Fruit fly (Drosophila melanogaster): Measurements from ENCODE around the gene CG42324.

Gene CG42324

dm6 chr3L:3518512-3519492 lies 46.6 kb downstream of the CG42324 start (continued):
- TF ChIP-seq CG6276 (GFP tag; optimal IDR thresholded peaks at IDR 0.05) (no peak), CG6854 (GFP tag; optimal IDR thresholded peaks at IDR 0.05) (peak; percentile 17), CG9139 (GFP tag; optimal IDR thresholded peaks at IDR 0.05) (peak; percentile 35)

- TF ChIP-seq Hr4 (GFP tag; optimal IDR thresholded peaks at IDR 0.05) = no peak
- no peak for TF ChIP-seq ss (GFP tag; optimal IDR thresholded peaks at IDR 0.05)
- TF ChIP-seq salr (GFP tag; optimal IDR thresholded peaks at IDR 0.05) = no peak
- no peak for TF ChIP-seq CG6854 (GFP tag; optimal IDR thresholded peaks at IDR 0.05)
- TF ChIP-seq achi (GFP tag; optimal IDR thresholded peaks at IDR 0.05) = no peak
- no peak for TF ChIP-seq CG11902 (GFP tag; optimal IDR thresholded peaks at IDR 0.05)
- TF ChIP-seq Lpt (GFP tag; optimal IDR thresholded peaks at IDR 0.05) = no peak
- no peak for TF ChIP-seq fkh (GFP tag; optimal IDR thresholded peaks at IDR 0.05)
- TF ChIP-seq CG16779 (tag; optimal IDR thresholded peaks at IDR 0.05) = no peak
- TF ChIP-seq CG11762 (GFP tag; optimal IDR thresholded peaks at IDR 0.05; ENCODE audit: insufficient read depth) = no peak
- no peak for TF ChIP-seq dsx (GFP tag; optimal IDR thresholded peaks at IDR 0.05; ENCODE audit: poor library complexity, severe bottlenecking)
- TF ChIP-seq Eip75B (GFP tag; optimal IDR thresholded peaks at IDR 0.05) = no peak
- no peak for TF ChIP-seq spab (GFP tag; optimal IDR thresholded peaks at IDR 0.05)
- no peak for TF ChIP-seq Ets96B (tag; optimal IDR thresholded peaks at IDR 0.05)
- no peak for TF ChIP-seq CG7368 (GFP tag; optimal IDR thresholded peaks at IDR 0.05)
- TF ChIP-seq svp (GFP tag) = no peak
- no peak for TF ChIP-seq Sox102F (GFP tag; optimal IDR thresholded peaks at IDR 0.05)
- no peak for TF ChIP-seq Met (GFP tag; optimal IDR thresholded peaks at IDR 0.05)
- no peak for TF ChIP-seq CG10631 (GFP tag; optimal IDR thresholded peaks at IDR 0.05)
These were observed 51.5 kb downstream of the CG42324 start for dm6 chr3L:3523766-3524165.

dm6 chr3L:3530588-3531264 lies 58.5 kb downstream of the CG42324 start:
- no peak for TF ChIP-seq dac (GFP tag; optimal IDR thresholded peaks at IDR 0.05)
- peak; percentile 1 for TF ChIP-seq OdsH (GFP tag; optimal IDR thresholded peaks at IDR 0.05)
- no peak for TF ChIP-seq CG16779 (tag; optimal IDR thresholded peaks at IDR 0.05)
- no peak for TF ChIP-seq esn (GFP tag; optimal IDR thresholded peaks at IDR 0.05)
- TF ChIP-seq Ets96B (tag; optimal IDR thresholded peaks at IDR 0.05) = no peak
- no peak for TF ChIP-seq CG10631 (GFP tag; optimal IDR thresholded peaks at IDR 0.05)
- TF ChIP-seq fkh (GFP tag; optimal IDR thresholded peaks at IDR 0.05) = no peak
- TF ChIP-seq Eip78C (GFP tag) = peak; percentile 78
- no peak for TF ChIP-seq Smox (GFP tag; optimal IDR thresholded peaks at IDR 0.05)
- no peak for TF ChIP-seq CG31627 (GFP tag; optimal IDR thresholded peaks at IDR 0.05)
- peak; percentile 7 for TF ChIP-seq CG4318 (GFP tag; optimal IDR thresholded peaks at IDR 0.05)
- peak; percentile 66 for TF ChIP-seq CG32006 (GFP tag; optimal IDR thresholded peaks at IDR 0.05)
- peak; percentile 70 for TF ChIP-seq CG8119 (GFP tag; IDR thresholded peaks at IDR 0.05)
- TF ChIP-seq cyc (GFP tag; optimal IDR thresholded peaks at IDR 0.05) = no peak
- TF ChIP-seq CG11902 (GFP tag; optimal IDR thresholded peaks at IDR 0.05) = no peak
- TF ChIP-seq CG3032 (tag; optimal IDR thresholded peaks at IDR 0.05) = no peak
- no peak for TF ChIP-seq CG34406 (GFP tag; optimal IDR thresholded peaks at IDR 0.05)
- 0 out of 3 replicates have a peak, but pooled peaks have one; percentile 33 for TF ChIP-seq CG6163 (GFP tag; IDR thresholded peaks at IDR 0.05)
- TF ChIP-seq ss (GFP tag; optimal IDR thresholded peaks at IDR 0.05) = peak in 1 of 2 experiments; percentile 62
- no peak for TF ChIP-seq lz (GFP tag; optimal IDR thresholded peaks at IDR 0.05)
- TF ChIP-seq Blimp-1 (GFP tag; optimal IDR thresholded peaks at IDR 0.05) = no peak
- no peak for TF ChIP-seq Met (GFP tag; optimal IDR thresholded peaks at IDR 0.05)
- no peak for TF ChIP-seq CG1621 (tag; optimal IDR thresholded peaks at IDR 0.05)
- TF ChIP-seq eg (GFP tag; IDR thresholded peaks at IDR 0.05) = peak; percentile 32; the same call in 1 of the 3 replicates
- TF ChIP-seq CG15336 (GFP tag; IDR thresholded peaks at IDR 0.05) = peak; percentile 66
- no peak for TF ChIP-seq CG8632 (GFP tag; optimal IDR thresholded peaks at IDR 0.05)
- no peak for TF ChIP-seq CG7368 (GFP tag; optimal IDR thresholded peaks at IDR 0.05)
- TF ChIP-seq CG6808 (GFP tag; optimal IDR thresholded peaks at IDR 0.05) = no peak
- no peak for TF ChIP-seq CG3919 (GFP tag; optimal IDR thresholded peaks at IDR 0.05)
- 0 out of 2 replicates have a peak, but pooled peaks have one; percentile 8 for TF ChIP-seq Gug (GFP tag; IDR thresholded peaks at IDR 0.05)
- TF ChIP-seq Hr4 (GFP tag; optimal IDR thresholded peaks at IDR 0.05) = peak; percentile 42
- peak; percentile 13 for TF ChIP-seq CG6276 (GFP tag; optimal IDR thresholded peaks at IDR 0.05)
